Fruit fly (Drosophila melanogaster) whole organism, adult: ENCODE data around the gene Art9.

Source experiments
- Mnt ChIP-seq: fragments of 200-800 bp; sonication (Bioruptor generic); optimal IDR thresholded peaks from 2 replicates; lab custom pipeline; 2016; ENCODE audit warnings: missing biosample characterization, mild to moderate bottlenecking, missing genetic modification characterization
- cic ChIP-seq: fragments of 200-800 bp; sonication (Bioruptor generic); optimal IDR thresholded peaks from 2 replicates; lab custom pipeline; 2017; ENCODE audit warnings: missing biosample characterization, mild to moderate bottlenecking, missing genetic modification characterization, moderate library complexity
- cnc ChIP-seq, 2 experiments: fragments of >200 bp; optimal IDR thresholded peaks; 2 replicates each; lab custom pipeline; 2017
- pad ChIP-seq: fragments of 200-800 bp; sonication (Bioruptor generic); optimal IDR thresholded peaks from 3 replicates; lab custom pipeline; 2017; ENCODE audit warnings: missing biosample characterization, missing genetic modification characterization, mild to moderate bottlenecking, moderate library complexity, missing genetic modification reagents

DNA sequence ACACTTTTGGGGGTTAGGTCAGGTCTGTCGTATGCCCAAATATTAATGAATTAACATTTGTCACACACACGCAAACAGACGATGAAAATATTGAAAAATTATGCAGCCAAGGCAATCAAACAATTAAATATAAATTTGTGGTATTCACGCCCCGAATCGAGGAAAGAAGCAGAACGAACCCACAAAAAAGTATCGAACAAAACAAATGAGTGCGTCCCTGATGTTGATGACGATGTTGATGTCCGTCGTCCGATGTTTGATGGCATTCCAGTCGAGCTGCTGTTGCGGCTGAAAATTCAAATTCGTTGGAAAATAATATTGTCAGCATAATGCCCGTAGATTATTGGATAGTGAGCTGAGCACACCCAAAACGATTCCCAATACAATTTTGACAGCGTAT, 34.2 kb downstream of the Art9 start:
- no peak for TF ChIP-seq cnc (optimal IDR thresholded peaks at IDR 0.05; lab: Kevin White, UChicago)
- no peak for TF ChIP-seq Mnt (GFP tag; lab: Kevin White, UChicago)
- TF ChIP-seq pad (GFP tag; lab: Kevin White, UChicago), result no peak
- TF ChIP-seq cic (GFP tag; lab: Kevin White, UChicago), result no peak
